Worm (Caenorhabditis elegans): ENCODE measurements around the gene nhr-103.

The nhr-103 gene

ce11 chrV:2264455-2264854 is 39.2 kb downstream of the nhr-103 start, which contains the start of gene nhr-183:
Gene nhr-183 (minus strand): TSS chrV:2264634.
- no peak for TF ChIP-seq nhr-71 (tag; optimal IDR thresholded peaks at IDR 0.05)
- peak in 1 of 2 experiments; percentile 19 for TF ChIP-seq lin-35 (GFP tag; optimal IDR thresholded peaks at IDR 0.05)
- no peak for TF ChIP-seq ceh-88 (GFP tag; IDR thresholded peaks at IDR 0.05)
- no peak for TF ChIP-seq efl-1 (optimal IDR thresholded peaks at IDR 0.05)
- TF ChIP-seq efl-1 (GFP tag; optimal IDR thresholded peaks at IDR 0.05 in 1 of 2), result peak in 1 of 2 experiments; percentile 37
- TF ChIP-seq fkh-8 (tag; optimal IDR thresholded peaks at IDR 0.05), result peak; percentile 10
- peak; percentile 46 for TF ChIP-seq skn-1 (tag; optimal IDR thresholded peaks at IDR 0.05)

ce11 chrV:2264925-2265324 is 39.7 kb downstream of the nhr-103 start:
- no peak for TF ChIP-seq fkh-10 (GFP tag; optimal IDR thresholded peaks at IDR 0.05)
- TF ChIP-seq efl-1 (optimal IDR thresholded peaks at IDR 0.05), result no peak
- peak in 1 of 2 experiments; percentile 88 for TF ChIP-seq efl-1 (GFP tag; optimal IDR thresholded peaks at IDR 0.05 in 1 of 2)
- TF ChIP-seq nhr-237 (tag; optimal IDR thresholded peaks at IDR 0.05), result no peak

ce11 chrV:2266958-2267357 is 41.7 kb downstream of the nhr-103 start, which contains the start of gene nhr-275:
Gene nhr-275 (minus strand): TSS chrV:2267058.
- TF ChIP-seq pqm-1 (tag; optimal IDR thresholded peaks at IDR 0.05) (no peak), nhr-11 (tag; optimal IDR thresholded peaks at IDR 0.05) (no peak), fkh-10 (GFP tag; optimal IDR thresholded peaks at IDR 0.05) (no peak), mef-2 (tag; optimal IDR thresholded peaks at IDR 0.05) (no peak), unc-130 (tag; optimal IDR thresholded peaks at IDR 0.05) (no peak)

ce11 chrV:2271750-2272149 is 46.5 kb downstream of the nhr-103 start, which contains the start of gene Y5H2A.1:
Gene Y5H2A.1 (minus strand): TSS chrV:2271850.
- TF ChIP-seq mab-9 (GFP tag; IDR thresholded peaks at IDR 0.05) (no peak), lin-14 (GFP tag; optimal IDR thresholded peaks at IDR 0.05) (no peak), lir-3 (tag; optimal IDR thresholded peaks at IDR 0.05; ENCODE audit: poor library complexity) (no peak), pag-3 (tag; optimal IDR thresholded peaks at IDR 0.05; ENCODE audit: borderline replicate concordance, insufficient read depth) (no peak), snu-23 (GFP tag; optimal IDR thresholded peaks at IDR 0.05) (no peak), tlp-1 (tag; optimal IDR thresholded peaks at IDR 0.05) (no peak), F16B12.6 (tag; optimal IDR thresholded peaks at IDR 0.05) (no peak), ztf-4 (tag; optimal IDR thresholded peaks at IDR 0.05) (no peak), fkh-8 (tag; optimal IDR thresholded peaks at IDR 0.05) (no peak), sptf-1 (tag; optimal IDR thresholded peaks at IDR 0.05) (no peak)

ce11 chrV:2274253-2274892 is 49.1 kb downstream of the nhr-103 start, which contains the start of the genes Y5H2A.4 and abu-4:
Gene Y5H2A.4 (minus strand): TSS chrV:2274353.
Gene abu-4 (plus strand): TSS chrV:2274842.
- TF ChIP-seq ceh-82 (tag; optimal IDR thresholded peaks at IDR 0.05) (no peak), aha-1 (tag; optimal IDR thresholded peaks at IDR 0.05) (no peak), nhr-77 (tag; optimal IDR thresholded peaks at IDR 0.05) (no peak), tlp-1 (tag; optimal IDR thresholded peaks at IDR 0.05) (no peak), snpc-4 (tag; optimal IDR thresholded peaks at IDR 0.05) (no peak), lin-15B (tag; optimal IDR thresholded peaks at IDR 0.05) (no peak), xbp-1 (tag; optimal IDR thresholded peaks at IDR 0.05) (no peak), nhr-28 (tag; optimal IDR thresholded peaks at IDR 0.05) (no peak), lin-39 (tag; optimal IDR thresholded peaks at IDR 0.05) (no peak), F16B12.6 (tag; optimal IDR thresholded peaks at IDR 0.05) (no peak), mep-1 (tag; optimal IDR thresholded peaks at IDR 0.05) (no peak), nhr-84 (tag; optimal IDR thresholded peaks at IDR 0.05) (no peak), elt-3 (tag; optimal IDR thresholded peaks at IDR 0.05) (no peak), alr-1 (tag; optimal IDR thresholded peaks at IDR 0.05; ENCODE audit: borderline replicate concordance) (no peak)
